Fruit fly (Drosophila melanogaster) whole organism, embryonic: ENCODE data around the gene CG7896.
A peak's percentile ranks its signal among the peaks of the same experiment; 100 is the strongest.

Experiments used
- Adf1 ChIP-seq: fragments of 200-800 bp; sonication (Bioruptor generic); IDR thresholded peaks from 2 replicates; pipeline ENCODE4 v1.3.6; 2022; ENCODE audit warnings: missing biosample characterization, missing genetic modification characterization
- Asciz ChIP-seq: fragments of 200-800 bp; sonication (Bioruptor generic); optimal IDR thresholded peaks from 2 replicates; lab custom pipeline; 2017; ENCODE audit warnings: missing biosample characterization, mild to moderate bottlenecking, missing genetic modification characterization, missing genetic modification reagents
- Atf3 ChIP-seq: fragments of 200-800 bp; sonication (Bioruptor generic); optimal IDR thresholded peaks from 3 replicates; lab custom pipeline; 2016; ENCODE audit warnings: missing biosample characterization, missing genetic modification characterization
- CG1024 ChIP-seq: fragments of 200-800 bp; sonication (Bioruptor generic); IDR thresholded peaks from 2 replicates; pipeline ENCODE4 v1.3.6; 2022; ENCODE audit warnings: missing biosample characterization, missing genetic modification characterization
- CG10366 ChIP-seq: fragments of 200-800 bp; sonication (Bioruptor generic); IDR thresholded peaks from 2 replicates; pipeline ENCODE4 v1.3.6; 2022; ENCODE audit warnings: missing biosample characterization, missing genetic modification characterization
- CG12071 ChIP-seq: fragments of 200-800 bp; sonication (Bioruptor generic); optimal IDR thresholded peaks from 3 replicates; lab custom pipeline; 2018; ENCODE audit warnings: missing biosample characterization, mild to moderate bottlenecking, missing genetic modification characterization
- CG12391 ChIP-seq: fragments of 200-800 bp; sonication (Bioruptor generic); optimal IDR thresholded peaks from 3 replicates; lab custom pipeline; 2018; ENCODE audit warnings: missing biosample characterization, mild to moderate bottlenecking, missing genetic modification characterization, moderate library complexity
- CG15269 ChIP-seq: fragments of 200-800 bp; sonication (Bioruptor generic); optimal IDR thresholded peaks from 2 replicates; lab custom pipeline; 2018; ENCODE audit warnings: missing biosample characterization, mild to moderate bottlenecking, missing genetic modification characterization, moderate library complexity
- CG15514 ChIP-seq: fragments of 200-800 bp; sonication (Bioruptor generic); optimal IDR thresholded peaks from 3 replicates; lab custom pipeline; 2017; ENCODE audit warnings: missing biosample characterization, missing genetic modification characterization, mild to moderate bottlenecking, moderate library complexity, missing genetic modification reagents
- CG1602 ChIP-seq: fragments of 200-800 bp; sonication (Bioruptor generic); optimal IDR thresholded peaks from 3 replicates; lab custom pipeline; 2016; ENCODE audit warnings: missing biosample characterization, missing genetic modification characterization
- CG1603 ChIP-seq: fragments of 200-800 bp; sonication (Bioruptor generic); optimal IDR thresholded peaks from 2 replicates; lab custom pipeline; 2019; ENCODE audit warnings: missing biosample characterization, mild to moderate bottlenecking, missing genetic modification characterization, moderate library complexity
- CG16813 ChIP-seq: fragments of 200-800 bp; sonication (Bioruptor generic); IDR thresholded peaks from 3 replicates; pipeline ENCODE4 v1.3.6; 2022; ENCODE audit warnings: missing biosample characterization, missing genetic modification characterization; ENCODE audit not compliant: partially characterized antibody
- CG17359 ChIP-seq: fragments of 200-800 bp; sonication (Bioruptor generic); optimal IDR thresholded peaks from 3 replicates; lab custom pipeline; 2018; ENCODE audit warnings: missing biosample characterization, mild to moderate bottlenecking, missing genetic modification characterization, moderate library complexity
- CG18011 ChIP-seq: fragments of 200-800 bp; sonication (Bioruptor generic); optimal IDR thresholded peaks from 2 replicates; lab custom pipeline; 2017; ENCODE audit warnings: missing biosample characterization, missing genetic modification characterization, mild to moderate bottlenecking, moderate library complexity, missing genotype
- CG18764 ChIP-seq: fragments of 200-800 bp; sonication (Bioruptor generic); optimal IDR thresholded peaks from 3 replicates; lab custom pipeline; 2016; ENCODE audit warnings: missing biosample characterization, missing genetic modification characterization
- CG2199 ChIP-seq: fragments of 200-800 bp; sonication (Bioruptor generic); IDR thresholded peaks from 3 replicates; pipeline ENCODE4 v1.3.6; 2022; ENCODE audit warnings: missing biosample characterization, missing genetic modification characterization
- CG34376 ChIP-seq: fragments of 200-800 bp; sonication (Bioruptor generic); optimal IDR thresholded peaks from 2 replicates; lab custom pipeline; 2018; ENCODE audit warnings: missing biosample characterization, mild to moderate bottlenecking, missing genetic modification characterization
- CG43689 ChIP-seq: fragments of 200-800 bp; sonication (Bioruptor generic); IDR thresholded peaks from 2 replicates; pipeline ENCODE4 v1.3.6; 2022; ENCODE audit warnings: missing biosample characterization, missing genetic modification characterization
- CG4424 ChIP-seq: fragments of 200-800 bp; sonication (Bioruptor generic); optimal IDR thresholded peaks from 3 replicates; lab custom pipeline; 2016; ENCODE audit warnings: missing biosample characterization, missing genetic modification characterization
- CG6854 ChIP-seq: fragments of 200-800 bp; sonication (Bioruptor generic); optimal IDR thresholded peaks from 3 replicates; lab custom pipeline; 2017; ENCODE audit warnings: missing biosample characterization, mild to moderate bottlenecking, missing genetic modification characterization
- CG8765 ChIP-seq: fragments of 200-800 bp; sonication (Bioruptor generic); IDR thresholded peaks from 2 replicates; pipeline ENCODE4 v1.3.6; 2022; ENCODE audit warnings: missing biosample characterization, missing genetic modification characterization
- CG8924 ChIP-seq: fragments of 200-800 bp; optimal IDR thresholded peaks from 3 replicates; lab custom pipeline; 2019; ENCODE audit warnings: missing biosample characterization, mild to moderate bottlenecking, missing genetic modification characterization, moderate library complexity
- CG9876 ChIP-seq: fragments of 200-800 bp; sonication (Bioruptor generic); optimal IDR thresholded peaks from 2 replicates; lab custom pipeline; 2016; ENCODE audit warnings: missing biosample characterization, missing genetic modification characterization
- CHES-1-like ChIP-seq: fragments of 200-800 bp; sonication (Bioruptor generic); optimal IDR thresholded peaks from 2 replicates; lab custom pipeline; 2016; ENCODE audit warnings: missing biosample characterization, missing genetic modification characterization
- Eip74EF ChIP-seq, 2 experiments: fragments of 200-800 bp in 1 of 2; fragments of >200 bp in 1 of 2; sonication (Bioruptor generic) in 1 of 2; optimal IDR thresholded peaks; 2 replicates each; lab custom pipeline; 2017 to 2019; ENCODE audit warnings: missing biosample characterization in 2 of 2, missing genetic modification characterization in 2 of 2, mild to moderate bottlenecking in 1 of 2, moderate library complexity in 1 of 2
- Hmr ChIP-seq: fragments of 200-800 bp; sonication (Bioruptor generic); optimal IDR thresholded peaks from 3 replicates; lab custom pipeline; 2017; ENCODE audit warnings: mild to moderate bottlenecking, missing biosample characterization, missing genetic modification reagents, missing genetic modification characterization
- NFAT ChIP-seq: fragments of 200-800 bp; sonication (Bioruptor generic); IDR thresholded peaks from 2 replicates; pipeline ENCODE4 v1.3.6; 2022; ENCODE audit warnings: missing biosample characterization, missing genetic modification characterization
- Scr ChIP-seq: fragments of 200-800 bp; sonication (Bioruptor generic); IDR thresholded peaks from 2 replicates; pipeline ENCODE4 v1.3.6; 2022; ENCODE audit warnings: missing biosample characterization, missing genetic modification characterization; ENCODE audit not compliant: partially characterized antibody
- Ssrp ChIP-seq: fragments of 200-800 bp; sonication (Bioruptor generic); optimal IDR thresholded peaks from 2 replicates; lab custom pipeline; 2018; ENCODE audit warnings: missing biosample characterization, mild to moderate bottlenecking, missing genetic modification characterization, moderate library complexity
- ase ChIP-seq: fragments of 200-800 bp; sonication (Bioruptor generic); IDR thresholded peaks from 3 replicates; pipeline ENCODE4 v1.3.6; 2022; ENCODE audit warnings: missing biosample characterization, missing genetic modification characterization
- az2 ChIP-seq: fragments of 200-800 bp; sonication (Bioruptor generic); optimal IDR thresholded peaks from 3 replicates; lab custom pipeline; 2016; ENCODE audit warnings: missing biosample characterization, missing genetic modification characterization
- bsh ChIP-seq, 2 experiments: fragments of 200-800 bp; sonication (Bioruptor generic); optimal IDR thresholded peaks; 2 replicates each; lab custom pipeline; 2017 to 2018; ENCODE audit warnings: mild to moderate bottlenecking in 2 of 2, missing biosample characterization in 2 of 2, missing genetic modification characterization in 2 of 2, moderate library complexity in 1 of 2
- cwo ChIP-seq: fragments of 200-800 bp; sonication (Bioruptor generic); optimal IDR thresholded peaks from 3 replicates; lab custom pipeline; 2017; ENCODE audit warnings: missing biosample characterization, missing genetic modification characterization, mild to moderate bottlenecking, moderate library complexity, missing genetic modification reagents
- ftz-f1 ChIP-seq: fragments of 200-800 bp; sonication (Bioruptor generic); optimal IDR thresholded peaks from 2 replicates; lab custom pipeline; 2016; ENCODE audit warnings: missing biosample characterization, missing genetic modification characterization
- gcm ChIP-seq: fragments of 200-800 bp; sonication (Bioruptor generic); optimal IDR thresholded peaks from 2 replicates; lab custom pipeline; 2019; ENCODE audit warnings: missing biosample characterization, mild to moderate bottlenecking, missing genetic modification characterization, moderate library complexity
- gsb-n ChIP-seq: fragments of 200-800 bp; sonication (Bioruptor generic); optimal IDR thresholded peaks from 3 replicates; lab custom pipeline; 2018; ENCODE audit warnings: missing biosample characterization, mild to moderate bottlenecking, missing genetic modification characterization
- kni ChIP-seq: fragments of 200-800 bp; sonication (Bioruptor generic); optimal IDR thresholded peaks from 3 replicates; lab custom pipeline; 2017; ENCODE audit warnings: mild to moderate bottlenecking, missing biosample characterization, missing genetic modification reagents, missing genetic modification characterization
- knrl ChIP-seq: fragments of 200-800 bp; sonication (Bioruptor generic); IDR thresholded peaks from 3 replicates; pipeline ENCODE4 v1.3.6; 2022; ENCODE audit warnings: missing biosample characterization, missing genetic modification characterization; ENCODE audit not compliant: partially characterized antibody
- lmd ChIP-seq: fragments of 200-800 bp; sonication (Bioruptor generic); IDR thresholded peaks from 2 replicates; pipeline ENCODE4 v1.3.6; 2022; ENCODE audit warnings: missing biosample characterization, missing genetic modification characterization
- nerfin-2 ChIP-seq: fragments of 200-800 bp; sonication (Bioruptor generic); IDR thresholded peaks from 2 replicates; pipeline ENCODE4 v1.3.6; 2022; ENCODE audit warnings: missing biosample characterization, missing genetic modification characterization; ENCODE audit not compliant: partially characterized antibody
- nmo ChIP-seq: fragments of 200-800 bp; sonication (Bioruptor generic); optimal IDR thresholded peaks from 2 replicates; lab custom pipeline; 2018; ENCODE audit warnings: missing biosample characterization, mild to moderate bottlenecking, missing genetic modification characterization, moderate library complexity
- oc ChIP-seq: fragments of 200-800 bp; sonication (Bioruptor generic); optimal IDR thresholded peaks from 2 replicates; lab custom pipeline; 2018; ENCODE audit warnings: missing biosample characterization, mild to moderate bottlenecking, missing genetic modification characterization, moderate library complexity
- onecut ChIP-seq: fragments of 200-800 bp; sonication (Bioruptor generic); IDR thresholded peaks from 2 replicates; pipeline ENCODE4 v1.3.6; 2022; ENCODE audit warnings: missing biosample characterization, missing genetic modification characterization
- pita ChIP-seq: fragments of 200-800 bp; sonication (Bioruptor generic); optimal IDR thresholded peaks from 2 replicates; lab custom pipeline; 2017; ENCODE audit warnings: missing biosample characterization, mild to moderate bottlenecking, missing genetic modification characterization
- run ChIP-seq: fragments of 200-800 bp; sonication (Bioruptor generic); optimal IDR thresholded peaks from 3 replicates; lab custom pipeline; 2018; ENCODE audit warnings: missing biosample characterization, mild to moderate bottlenecking, missing genetic modification characterization
- sens ChIP-seq: fragments of 200-800 bp; sonication (Bioruptor generic); peaks from one replicate; lab custom pipeline; 2016; ENCODE audit warnings: missing biosample characterization, missing genetic modification characterization
- shn ChIP-seq: fragments of 200-800 bp; sonication (Bioruptor generic); optimal IDR thresholded peaks from 3 replicates; lab custom pipeline; 2016; ENCODE audit warnings: missing biosample characterization, missing genetic modification characterization
- tgo ChIP-seq: fragments of 200-800 bp; sonication (Bioruptor generic); IDR thresholded peaks from 3 replicates; pipeline ENCODE4 v1.3.6; 2022; ENCODE audit warnings: missing biosample characterization, missing genetic modification characterization
- vfl ChIP-seq: fragments of 200-800 bp; sonication (Bioruptor generic); optimal IDR thresholded peaks from 2 replicates; lab custom pipeline; 2016; ENCODE audit warnings: missing biosample characterization, missing genetic modification characterization
- yki ChIP-seq: fragments of >200 bp; optimal IDR thresholded peaks from 3 replicates; lab custom pipeline; 2018

CG7896 gene

DNA sequence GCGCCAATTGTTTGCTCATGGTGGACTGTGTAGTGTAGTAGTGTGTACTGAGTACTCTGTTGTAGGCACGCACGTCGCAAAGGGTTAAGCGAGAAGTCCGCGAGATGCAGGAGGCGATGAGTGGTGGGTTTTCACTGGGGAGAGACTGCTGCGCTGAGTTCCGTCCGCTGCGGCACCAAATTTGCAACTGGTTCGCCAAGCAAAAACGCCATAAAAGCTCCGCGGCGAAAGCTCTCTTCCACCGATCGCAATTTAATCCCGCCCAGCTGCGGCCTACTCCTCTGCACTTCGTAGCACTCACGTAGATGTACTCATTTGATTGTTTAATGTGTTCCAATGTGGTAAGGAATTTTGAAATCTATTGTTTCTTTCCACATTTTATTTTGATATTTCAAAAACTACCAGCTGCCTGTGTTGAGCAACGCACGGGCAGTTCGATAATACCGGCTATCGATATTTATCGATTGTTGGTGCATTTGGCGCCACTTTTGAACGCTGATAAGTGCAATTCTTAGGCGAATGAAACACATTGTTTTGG is 31.8 kb downstream of the CG7896 start, which contains the start of gene CG7920 (continued):
- TF ChIP-seq gcm (GFP tag; lab: Kevin White, UChicago): peak; percentile 4
- no peak for TF ChIP-seq ase (GFP tag; lab: Robert Waterston, UW)
- TF ChIP-seq Ssrp (tag; lab: Kevin White, UChicago): no peak
- peak; percentile 20 for TF ChIP-seq CG4424 (GFP tag; lab: Kevin White, UChicago)
- TF ChIP-seq CG18011: no peak
- peak; percentile 85 for TF ChIP-seq Scr
- TF ChIP-seq CG9876 (GFP tag; lab: Kevin White, UChicago): no peak
- TF ChIP-seq gsb-n (tag; lab: Kevin White, UChicago): no peak
- TF ChIP-seq sens: no peak
- peak; percentile 98 for TF ChIP-seq CG15514 (GFP tag; lab: Kevin White, UChicago)
- no peak for TF ChIP-seq CG12391 (tag; lab: Kevin White, UChicago)
- peak; percentile 12; the same call in 1 of the 2 replicates for TF ChIP-seq NFAT
- no peak for TF ChIP-seq CG43689 (GFP tag; lab: Robert Waterston, UW)
- peak; percentile 1 for TF ChIP-seq nmo (GFP tag; lab: Kevin White, UChicago)
- TF ChIP-seq CG1602 (GFP tag; lab: Kevin White, UChicago): no peak
- no peak for TF ChIP-seq CG18764 (GFP tag; lab: Kevin White, UChicago)
- no peak for TF ChIP-seq CG1024 (GFP tag; lab: Robert Waterston, UW)
- no peak for TF ChIP-seq Asciz (GFP tag; lab: Kevin White, UChicago)
- no peak for TF ChIP-seq oc (tag; lab: Kevin White, UChicago)
- no peak for TF ChIP-seq onecut (GFP tag; lab: Robert Waterston, UW)
- no peak for TF ChIP-seq ftz-f1
- no peak for TF ChIP-seq vfl
- no peak for TF ChIP-seq yki (lab: Kevin White, UChicago)
- no peak for TF ChIP-seq pita (GFP tag; lab: Kevin White, UChicago)
- no peak for TF ChIP-seq run
- no peak for TF ChIP-seq az2
- TF ChIP-seq shn (GFP tag; lab: Kevin White, UChicago): no peak
- TF ChIP-seq bsh (GFP tag; optimal IDR thresholded peaks at IDR 0.05; lab: Kevin White, UChicago): peak in 1 of 2 experiments; percentile 14
- no peak for TF ChIP-seq Atf3 (GFP tag; lab: Kevin White, UChicago)
- TF ChIP-seq kni (GFP tag; lab: Kevin White, UChicago): no peak
- TF ChIP-seq CG34376 (GFP tag; lab: Kevin White, UChicago): peak; percentile 77
- peak; percentile 8 for TF ChIP-seq CG8924 (tag; lab: Kevin White, UChicago)
- TF ChIP-seq lmd (GFP tag; lab: Robert Waterston, UW): no peak
- no peak for TF ChIP-seq Eip74EF (GFP tag; optimal IDR thresholded peaks at IDR 0.05; lab: Kevin White, UChicago)
- peak; percentile 76 for TF ChIP-seq knrl (GFP tag; lab: Robert Waterston, UW)
- peak; percentile 63 for TF ChIP-seq CG1603
- peak; percentile 10 for TF ChIP-seq CG15269
- peak; percentile 2 for TF ChIP-seq cwo (GFP tag; lab: Kevin White, UChicago)
- peak; percentile 75 for TF ChIP-seq CG16813 (GFP tag; lab: Robert Waterston, UW)
- peak; percentile 24 for TF ChIP-seq CG12071
- TF ChIP-seq CG17359 (tag; lab: Kevin White, UChicago): no peak
- TF ChIP-seq CG2199: no peak
- TF ChIP-seq CHES-1-like (GFP tag; lab: Kevin White, UChicago): peak; percentile 3
- TF ChIP-seq Hmr: peak; percentile 69
- no peak for TF ChIP-seq tgo (GFP tag; lab: Robert Waterston, UW)
- no peak; the same call in 1 of the 2 replicates for TF ChIP-seq Adf1 (GFP tag; lab: Robert Waterston, UW)
- TF ChIP-seq nerfin-2 (GFP tag; lab: Robert Waterston, UW): peak; percentile 55
- TF ChIP-seq CG6854 (GFP tag; lab: Kevin White, UChicago): peak; percentile 43
- TF ChIP-seq CG10366 (GFP tag; lab: Robert Waterston, UW): no peak
- no peak for TF ChIP-seq CG8765
